Fruit fly (Drosophila melanogaster): ENCODE measurements around the gene CG31678.
A peak's percentile ranks its signal among the peaks of the same experiment; 100 is the strongest.

Gene CG31678

DNA sequence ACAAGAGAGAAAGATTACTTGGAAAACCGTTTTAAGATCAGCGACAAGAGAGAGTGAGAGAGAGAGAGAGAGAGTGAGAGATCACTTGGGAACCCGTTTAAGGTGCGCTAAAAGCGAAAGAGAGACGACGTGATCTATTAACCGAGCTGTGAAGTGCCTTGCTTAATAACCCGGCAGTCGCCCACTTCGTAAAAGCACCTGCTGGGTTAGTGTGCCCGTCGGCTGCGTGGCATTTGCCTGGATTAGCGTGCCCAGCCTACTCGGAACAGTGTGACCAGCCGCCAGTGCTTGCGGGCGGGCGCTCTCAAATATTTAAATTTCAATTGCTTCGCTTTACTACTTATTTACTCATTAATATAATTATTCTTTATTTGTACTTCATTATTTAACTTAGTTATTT lies 37.3 kb downstream of the CG31678 start (continued):
- TF ChIP-seq CG12104 (GFP tag; optimal IDR thresholded peaks at IDR 0.05) (no peak), CG8944 (GFP tag; optimal IDR thresholded peaks at IDR 0.05) (no peak), Sry-δ (GFP tag; optimal IDR thresholded peaks at IDR 0.05) (peak; percentile 19), br (optimal IDR thresholded peaks at IDR 0.05) (no peak), CG30020 (tag; optimal IDR thresholded peaks at IDR 0.05) (no peak), dm (GFP tag; optimal IDR thresholded peaks at IDR 0.05) (peak; percentile 32), CG34376 (GFP tag; optimal IDR thresholded peaks at IDR 0.05) (no peak), kni (GFP tag; optimal IDR thresholded peaks at IDR 0.05) (peak; percentile 27), otp (GFP tag; IDR thresholded peaks at IDR 0.05) (no peak), repo (GFP tag; optimal IDR thresholded peaks at IDR 0.05) (no peak), CG11456 (GFP tag; IDR thresholded peaks at IDR 0.05) (no peak), ac (GFP tag; optimal IDR thresholded peaks at IDR 0.05) (peak; percentile 87), CG12942 (GFP tag; optimal IDR thresholded peaks at IDR 0.05) (no peak), btn (GFP tag; optimal IDR thresholded peaks at IDR 0.05) (no peak), CG1647 (GFP tag; optimal IDR thresholded peaks at IDR 0.05) (no peak), usp (GFP tag; optimal IDR thresholded peaks at IDR 0.05) (no peak), NC2β (GFP tag; optimal IDR thresholded peaks at IDR 0.05) (no peak), zfh1 (GFP tag; IDR thresholded peaks at IDR 0.05) (no peak), jing (GFP tag; optimal IDR thresholded peaks at IDR 0.05) (no peak), CG32767 (GFP tag; IDR thresholded peaks at IDR 0.05) (no peak), gcm (GFP tag; optimal IDR thresholded peaks at IDR 0.05) (no peak), tna (GFP tag; IDR thresholded peaks at IDR 0.05; ENCODE audit: partially characterized antibody) (no peak), Ptx1 (GFP tag; IDR thresholded peaks at IDR 0.05) (no peak), CG33557 (GFP tag; optimal IDR thresholded peaks at IDR 0.05) (no peak), CG15479 (GFP tag; optimal IDR thresholded peaks at IDR 0.05) (no peak), rib (GFP tag; IDR thresholded peaks at IDR 0.05) (no peak), CG6689 (GFP tag; IDR thresholded peaks at IDR 0.05) (peak; percentile 64), CG4854 (GFP tag; optimal IDR thresholded peaks at IDR 0.05) (no peak), CHES-1-like (GFP tag; optimal IDR thresholded peaks at IDR 0.05) (no peak), Ssrp (tag; optimal IDR thresholded peaks at IDR 0.05) (no peak), ken (GFP tag; IDR thresholded peaks at IDR 0.05) (peak; percentile 43; the same call in 2 of the 3 replicates), corto (GFP tag; optimal IDR thresholded peaks at IDR 0.05) (no peak), CG16813 (GFP tag; IDR thresholded peaks at IDR 0.05; ENCODE audit: partially characterized antibody) (peak; percentile 49; the same call in 2 of the 3 replicates), CG3726 (GFP tag; IDR thresholded peaks at IDR 0.05) (no peak), Jarid2 (GFP tag; optimal IDR thresholded peaks at IDR 0.05) (peak; percentile 8), CG31441 (GFP tag; IDR thresholded peaks at IDR 0.05) (peak; percentile 29; the same call in 1 of the 2 replicates), Optix (GFP tag; IDR thresholded peaks at IDR 0.05) (no peak), grn (GFP tag; optimal IDR thresholded peaks at IDR 0.05) (no peak), gfzf (GFP tag; optimal IDR thresholded peaks at IDR 0.05) (peak; percentile 90), h (optimal IDR thresholded peaks at IDR 0.05) (no peak), odd (GFP tag; optimal IDR thresholded peaks at IDR 0.05) (no peak), CG17186 (GFP tag; optimal IDR thresholded peaks at IDR 0.05) (peak; percentile 25), oc (tag; optimal IDR thresholded peaks at IDR 0.05) (no peak), CG10321 (GFP tag; IDR thresholded peaks at IDR 0.05) (peak; percentile 61), Ets97D (GFP tag; optimal IDR thresholded peaks at IDR 0.05) (peak; percentile 66), Hr51 (GFP tag; optimal IDR thresholded peaks at IDR 0.05) (no peak), CG8281 (tag; optimal IDR thresholded peaks at IDR 0.05) (no peak), sd (tag; optimal IDR thresholded peaks at IDR 0.05) (no peak), her (GFP tag; optimal IDR thresholded peaks at IDR 0.05) (no peak), Oaz (GFP tag; IDR thresholded peaks at IDR 0.05) (no peak), C15 (GFP tag; IDR thresholded peaks at IDR 0.05) (no peak), MESR4 (GFP tag; optimal IDR thresholded peaks at IDR 0.05) (peak; percentile 20), eve (GFP tag; optimal IDR thresholded peaks at IDR 0.05) (no peak)

Data from whole organism, embryonic.